Worm (Caenorhabditis elegans) whole organism, L4/young adult: ENCODE measurements around the gene chil-24.

Experiments
- dao-5 ChIP-seq: sonication (generic microtip); optimal IDR thresholded peaks from 2 replicates; lab custom pipeline; 2016; ENCODE audit warnings: missing genotype, missing genetic modification characterization, moderate library complexity, missing compliant biosample characterization
- him-1 ChIP-seq: sonication (generic microtip); optimal IDR thresholded peaks from 2 replicates; lab custom pipeline; 2016; ENCODE audit warnings: missing genotype, missing genetic modification reagents, missing genetic modification characterization, missing compliant biosample characterization

DNA sequence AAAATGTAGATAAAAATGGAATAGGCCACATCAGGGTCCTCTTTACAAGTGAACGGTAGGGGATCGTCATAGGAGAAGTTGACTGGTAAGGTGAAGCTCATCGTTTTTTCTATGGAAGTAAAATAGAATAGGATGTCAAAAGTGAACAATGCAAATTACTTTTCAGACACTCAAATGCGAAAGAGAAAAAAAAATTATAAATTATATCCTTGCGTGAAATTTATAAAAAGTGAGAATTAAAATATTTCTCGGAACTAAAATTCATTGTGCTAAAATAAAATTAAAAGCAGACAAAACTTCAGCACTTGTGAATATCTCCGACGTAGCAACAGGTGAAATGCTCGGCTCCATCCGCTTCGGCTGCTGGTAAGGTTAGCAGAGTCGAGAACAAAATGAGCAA is 35.6 kb upstream of the chil-24 start, which contains the start of gene srg-22:
- no peak for TF ChIP-seq him-1 (tag; lab: Kevin White, UChicago)
- no peak for TF ChIP-seq dao-5 (tag; lab: Kevin White, UChicago)
